Worm (Caenorhabditis elegans): ENCODE results near the gene lec-9.

Gene lec-9

DNA sequence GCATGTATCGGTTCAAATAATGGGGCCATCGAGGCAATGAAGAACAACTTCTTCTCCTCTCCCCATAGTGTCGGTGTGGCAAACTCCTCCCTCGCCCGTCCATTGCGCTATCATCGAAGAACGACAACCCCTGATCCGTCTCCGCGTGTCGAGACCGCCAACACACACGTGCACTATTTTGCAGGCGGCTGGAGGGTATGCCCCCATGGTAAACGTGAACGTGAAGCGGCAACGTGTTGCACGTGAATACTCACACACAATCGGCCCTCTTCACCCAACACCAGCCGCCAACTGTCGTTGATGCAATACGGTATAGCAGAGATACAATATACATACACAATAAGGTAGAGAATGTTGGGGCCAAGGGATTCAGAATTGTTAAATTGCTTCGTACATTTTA is 32.9 kb downstream of the lec-9 start:
- TF ChIP-seq attf-5 (GFP tag; optimal IDR thresholded peaks at IDR 0.05) (peak; percentile 12), chd-7 (tag; optimal IDR thresholded peaks at IDR 0.05) (peak; percentile 63), Y56A3A.18 (GFP tag; IDR thresholded peaks at IDR 0.05) (0 out of 2 replicates have a peak, but pooled peaks have one; percentile 37), hlh-12 (tag; optimal IDR thresholded peaks at IDR 0.05) (no peak), hmg-1.2 (GFP tag; IDR thresholded peaks at IDR 0.05) (0 out of 2 replicates have a peak, but pooled peaks have one; percentile 11), snpc-3.4 (tag; optimal IDR thresholded peaks at IDR 0.05) (no peak), zim-3 (tag; optimal IDR thresholded peaks at IDR 0.05) (no peak), somi-1 (GFP tag; optimal IDR thresholded peaks at IDR 0.05) (peak; percentile 74), K12H6.12 (tag; optimal IDR thresholded peaks at IDR 0.05) (peak; percentile 4), ztf-6 (GFP tag; IDR thresholded peaks at IDR 0.05) (no peak), die-1 (tag; optimal IDR thresholded peaks at IDR 0.05) (peak; percentile 25), dox-1 (GFP tag; IDR thresholded peaks at IDR 0.05) (peak; percentile 34; the same call in 1 of the 2 replicates), ets-4 (GFP tag; optimal IDR thresholded peaks at IDR 0.05) (no peak), K11D2.4 (GFP tag; IDR thresholded peaks at IDR 0.05) (peak; percentile 62), lin-40 (tag; optimal IDR thresholded peaks at IDR 0.05) (peak; percentile 33), sptf-2 (GFP tag; optimal IDR thresholded peaks at IDR 0.05) (no peak), C06A6.2 (GFP tag; conservative IDR thresholded peaks at IDR 0.05) (no peak), egrh-3 (GFP tag; IDR thresholded peaks at IDR 0.05) (no peak), lin-26 (GFP tag; IDR thresholded peaks at IDR 0.05) (peak; percentile 58; the same call in 1 of the 2 replicates), mcd-1 (GFP tag; IDR thresholded peaks at IDR 0.05) (0 out of 2 replicates have a peak, but pooled peaks have one; percentile 20), bed-1 (GFP tag; IDR thresholded peaks at IDR 0.05) (no peak), zfh-2 (GFP tag; conservative IDR thresholded peaks at IDR 0.05) (peak; percentile 69), ztf-26 (tag; optimal IDR thresholded peaks at IDR 0.05) (peak; percentile 86), ceh-27 (GFP tag; optimal IDR thresholded peaks at IDR 0.05) (peak; percentile 34), egl-18 (GFP tag; IDR thresholded peaks at IDR 0.05) (no peak), unc-62 (GFP tag; optimal IDR thresholded peaks at IDR 0.05) (no peak), hlh-26 (GFP tag; conservative IDR thresholded peaks at IDR 0.05) (no peak), efl-1 (GFP tag; optimal IDR thresholded peaks at IDR 0.05) (no peak), cebp-1 (GFP tag; IDR thresholded peaks at IDR 0.05) (no peak), cebp-1 (tag; optimal IDR thresholded peaks at IDR 0.05) (peak; percentile 27), akir-1 (GFP tag; optimal IDR thresholded peaks at IDR 0.05) (peak; percentile 26), tbp1 (GFP tag; optimal IDR thresholded peaks at IDR 0.05) (no peak), ceh-40 (GFP tag; IDR thresholded peaks at IDR 0.05) (no peak), C17E4.6 (GFP tag; IDR thresholded peaks at IDR 0.05) (no peak)

- TF ChIP-seq attf-3 (GFP tag; conservative IDR thresholded peaks at IDR 0.05) (no peak), zfh-2 (GFP tag; conservative IDR thresholded peaks at IDR 0.05) (no peak), nhr-27 (tag; optimal IDR thresholded peaks at IDR 0.05) (no peak), hrde-1 (tag; optimal IDR thresholded peaks at IDR 0.05; ENCODE audit: borderline replicate concordance) (no peak), tlf-1 (GFP tag; optimal IDR thresholded peaks at IDR 0.05) (no peak), hsf-1 (GFP tag; IDR thresholded peaks at IDR 0.05) (no peak), let-607 (tag; optimal IDR thresholded peaks at IDR 0.05) (no peak), aptf-2 (GFP tag; conservative IDR thresholded peaks at IDR 0.05) (no peak), lin-35 (GFP tag; optimal IDR thresholded peaks at IDR 0.05) (no peak), lag-1 (GFP tag; IDR thresholded peaks at IDR 0.05) (no peak), nhr-120 (GFP tag; IDR thresholded peaks at IDR 0.05) (no peak), madf-6 (GFP tag; IDR thresholded peaks at IDR 0.05) (no peak), ceh-91 (GFP tag; IDR thresholded peaks at IDR 0.05) (no peak), tbx-9 (tag; optimal IDR thresholded peaks at IDR 0.05; ENCODE audit: borderline replicate concordance) (no peak)
Observed at ce11 chrX:17634245-17634644, 34.0 kb downstream of the lec-9 start.
